Worm (Caenorhabditis elegans) whole organism, mixed stage, embryonic: ENCODE data around the gene col-145.

Source experiments
- M03D4.4 ChIP-seq: sonication (generic microtip); optimal IDR thresholded peaks from 2 replicates; lab custom pipeline; 2017; ENCODE audit warnings: mild to moderate bottlenecking, missing genetic modification characterization, missing compliant biosample characterization
- bed-3 ChIP-seq: fragments of 200-800 bp; sonication (Bioruptor generic); optimal IDR thresholded peaks from 3 replicates; lab custom pipeline; 2018; ENCODE audit warnings: mild to moderate bottlenecking, missing genetic modification characterization, moderate library complexity, missing compliant biosample characterization
- blmp-1 ChIP-seq: fragments of 150-350 bp; optimal IDR thresholded peaks from 2 replicates; lab custom pipeline; 2014; ENCODE audit warnings: missing biosample characterization, missing genetic modification characterization
- ceh-39 ChIP-seq: fragments of 150-350 bp; optimal IDR thresholded peaks from 2 replicates; lab custom pipeline; 2014; ENCODE audit warnings: missing biosample characterization, missing genetic modification characterization
- ceh-43 ChIP-seq: fragments of 200-800 bp; sonication (Bioruptor generic); optimal IDR thresholded peaks from 2 replicates; lab custom pipeline; 2018; ENCODE audit warnings: mild to moderate bottlenecking, missing genetic modification characterization, moderate library complexity, missing compliant biosample characterization
- ceh-83 ChIP-seq: fragments of 200-800 bp; sonication (Bioruptor generic); optimal IDR thresholded peaks from 2 replicates; lab custom pipeline; 2018; ENCODE audit warnings: mild to moderate bottlenecking, missing genetic modification characterization, missing compliant biosample characterization
- ces-1 ChIP-seq: fragments of 150-350 bp; optimal IDR thresholded peaks from 2 replicates; lab custom pipeline; 2014; ENCODE audit warnings: missing biosample characterization, missing genetic modification reagents, missing genetic modification characterization
- cnd-1 ChIP-seq: fragments of 200-800 bp; sonication (Bioruptor generic); optimal IDR thresholded peaks from 2 replicates; lab custom pipeline; 2018; ENCODE audit warnings: mild to moderate bottlenecking, missing genetic modification characterization, missing compliant biosample characterization
- drap-1 ChIP-seq: fragments of 200-800 bp; sonication (Bioruptor generic); optimal IDR thresholded peaks from 3 replicates; lab custom pipeline; 2018; ENCODE audit warnings: mild to moderate bottlenecking, missing genetic modification characterization, missing compliant biosample characterization
- elt-1 ChIP-seq: sonication (generic microtip); optimal IDR thresholded peaks from 2 replicates; lab custom pipeline; 2017; ENCODE audit warnings: missing genetic modification characterization, mild to moderate bottlenecking, missing compliant biosample characterization, antibody characterized with exemption, moderate library complexity, borderline replicate concordance; ENCODE audit not compliant: insufficient read depth
- elt-3 ChIP-seq: fragments of 150-350 bp; optimal IDR thresholded peaks from 2 replicates; lab custom pipeline; 2014; ENCODE audit warnings: missing biosample characterization, missing genetic modification characterization
- flh-1 ChIP-seq: fragments of 200-800 bp; sonication (Bioruptor generic); optimal IDR thresholded peaks from 2 replicates; lab custom pipeline; 2018; ENCODE audit warnings: mild to moderate bottlenecking, missing genetic modification characterization, moderate library complexity, missing compliant biosample characterization
- ham-2 ChIP-seq: fragments of 200-800 bp; sonication (Bioruptor generic); optimal IDR thresholded peaks from 2 replicates; lab custom pipeline; 2018; ENCODE audit warnings: mild to moderate bottlenecking, missing genetic modification characterization, missing compliant biosample characterization
- hlh-1 ChIP-seq: fragments of 150-350 bp; optimal IDR thresholded peaks from 2 replicates; lab custom pipeline; 2014; ENCODE audit warnings: missing biosample characterization, missing genetic modification reagents, missing genetic modification characterization
- lin-13 ChIP-seq: fragments of 150-350 bp; optimal IDR thresholded peaks from 2 replicates; lab custom pipeline; 2014; ENCODE audit warnings: missing biosample characterization, missing genetic modification characterization
- lin-32 ChIP-seq: fragments of 200-800 bp; sonication (Bioruptor generic); optimal IDR thresholded peaks from 2 replicates; lab custom pipeline; 2018; ENCODE audit warnings: mild to moderate bottlenecking, missing genetic modification characterization, missing compliant biosample characterization
- lsy-2 ChIP-seq: fragments of 150-350 bp; optimal IDR thresholded peaks from 2 replicates; lab custom pipeline; 2014; ENCODE audit warnings: missing biosample characterization, missing genetic modification characterization
- mep-1 ChIP-seq: fragments of 150-350 bp; optimal IDR thresholded peaks from 2 replicates; lab custom pipeline; 2017; ENCODE audit warnings: missing biosample characterization, missing genetic modification reagents, missing genetic modification characterization, inconsistent platforms
- nhr-12 ChIP-seq: fragments of 150-350 bp; optimal IDR thresholded peaks from 2 replicates; lab custom pipeline; 2014; ENCODE audit warnings: missing biosample characterization, missing genetic modification characterization
- nhr-2 ChIP-seq: fragments of 150-350 bp; optimal IDR thresholded peaks from 2 replicates; lab custom pipeline; 2014; ENCODE audit warnings: missing biosample characterization, missing genetic modification characterization
- nhr-237 ChIP-seq: fragments of 150-350 bp; optimal IDR thresholded peaks from 2 replicates; lab custom pipeline; 2014; ENCODE audit warnings: missing biosample characterization, missing genetic modification characterization
- nhr-28 ChIP-seq: fragments of 150-350 bp; optimal IDR thresholded peaks from 2 replicates; lab custom pipeline; 2014; ENCODE audit warnings: missing biosample characterization, missing genetic modification characterization
- nhr-76 ChIP-seq: sonication (generic microtip); optimal IDR thresholded peaks from 2 replicates; lab custom pipeline; 2017; ENCODE audit warnings: missing biosample characterization, missing genetic modification characterization
- pha-4 ChIP-seq: fragments of 150-350 bp; optimal IDR thresholded peaks from 2 replicates; lab custom pipeline; 2018; ENCODE audit warnings: missing biosample characterization, missing genetic modification reagents, missing genetic modification characterization
- sem-2 ChIP-seq: fragments of 200-800 bp; sonication (Bioruptor generic); optimal IDR thresholded peaks from 2 replicates; lab custom pipeline; 2018; ENCODE audit warnings: mild to moderate bottlenecking, missing genetic modification characterization, missing compliant biosample characterization
- snpc-4 ChIP-seq: fragments of 150-350 bp; optimal IDR thresholded peaks from 2 replicates; lab custom pipeline; 2014; ENCODE audit warnings: missing biosample characterization, missing genetic modification characterization
- sptf-1 ChIP-seq: sonication (generic microtip); optimal IDR thresholded peaks from 2 replicates; lab custom pipeline; 2017; ENCODE audit warnings: mild to moderate bottlenecking, missing genetic modification characterization, moderate library complexity, missing compliant biosample characterization
- tbx-8 ChIP-seq: fragments of 200-800 bp; sonication (Bioruptor generic); optimal IDR thresholded peaks from 2 replicates; lab custom pipeline; 2018; ENCODE audit warnings: mild to moderate bottlenecking, missing genetic modification characterization, moderate library complexity, missing compliant biosample characterization
- zip-8 ChIP-seq: fragments of 150-350 bp; optimal IDR thresholded peaks from 2 replicates; lab custom pipeline; 2014; ENCODE audit warnings: missing biosample characterization, missing genetic modification characterization
- ztf-11 ChIP-seq: fragments of 150-350 bp; optimal IDR thresholded peaks from 2 replicates; lab custom pipeline; 2014; ENCODE audit warnings: missing biosample characterization, missing genetic modification characterization

col-145 gene

ce11 chrV:9137618-9138017 lies 25.2 kb downstream of the col-145 start, which contains the start of gene pitr-2:
pitr-2 (minus strand) TSS chrV:9137718.
- no peak for TF ChIP-seq sem-2 (GFP tag; lab: Kevin White, UChicago)
- TF ChIP-seq nhr-12 (tag; lab: Kevin White, UChicago) = no peak
- TF ChIP-seq flh-1 (GFP tag; lab: Kevin White, UChicago) = no peak
- no peak for TF ChIP-seq elt-3 (tag; lab: Kevin White, UChicago)
- no peak for TF ChIP-seq snpc-4
- no peak for TF ChIP-seq ces-1 (GFP tag; lab: Kevin White, UChicago)
- no peak for TF ChIP-seq elt-1 (tag; lab: Kevin White, UChicago)
- no peak for TF ChIP-seq cnd-1 (tag; lab: Kevin White, UChicago)
- TF ChIP-seq lsy-2 (tag; lab: Kevin White, UChicago) = no peak
- no peak for TF ChIP-seq ztf-11 (tag; lab: Kevin White, UChicago)

- no peak for TF ChIP-seq snpc-4
- no peak for TF ChIP-seq lsy-2 (tag; lab: Kevin White, UChicago)
- TF ChIP-seq ceh-43 = no peak
- no peak for TF ChIP-seq sptf-1
Observed at ce11 chrV:9133950-9134349, 28.9 kb downstream of the col-145 start, which contains the start of gene B0222.1. B0222.1 (plus strand) TSS chrV:9134255.

ce11 chrV:9132043-9132442 lies 30.8 kb downstream of the col-145 start, which contains the start of gene F21C10.1:
F21C10.1 (plus strand) TSS chrV:9132343.
- TF ChIP-seq ztf-11 (tag; lab: Kevin White, UChicago) (no peak), ham-2 (GFP tag; lab: Kevin White, UChicago) (no peak), ceh-43 (no peak), ceh-39 (no peak), zip-8 (tag; lab: Kevin White, UChicago) (no peak), bed-3 (no peak), lin-32 (GFP tag; lab: Kevin White, UChicago) (no peak), tbx-8 (GFP tag; lab: Kevin White, UChicago) (no peak), elt-1 (tag; lab: Kevin White, UChicago) (no peak), nhr-12 (tag; lab: Kevin White, UChicago) (no peak), ceh-83 (GFP tag; lab: Kevin White, UChicago) (no peak), elt-3 (tag; lab: Kevin White, UChicago) (no peak), nhr-28 (tag; lab: Kevin White, UChicago) (no peak), sem-2 (GFP tag; lab: Kevin White, UChicago) (no peak), mep-1 (tag; lab: Kevin White, UChicago) (no peak), hlh-1 (tag; lab: Kevin White, UChicago) (no peak), ces-1 (GFP tag; lab: Kevin White, UChicago) (no peak)
- TF ChIP-seq, all 35 proteins: peak for 0

- TF ChIP-seq lin-32 (GFP tag; lab: Kevin White, UChicago) (no peak), M03D4.4 (tag; lab: Kevin White, UChicago) (no peak), ceh-39 (no peak), drap-1 (GFP tag; lab: Kevin White, UChicago) (no peak), ham-2 (GFP tag; lab: Kevin White, UChicago) (no peak), sptf-1 (no peak), nhr-2 (no peak), snpc-4 (no peak), cnd-1 (tag; lab: Kevin White, UChicago) (no peak)
Observed at ce11 chrV:9130766-9131165, 32.0 kb downstream of the col-145 start, which contains the start of gene F21C10.19. F21C10.19 (plus strand) TSS chrV:9131066.

- TF ChIP-seq ham-2 (GFP tag; lab: Kevin White, UChicago) (no peak), blmp-1 (tag; lab: Kevin White, UChicago) (no peak), sptf-1 (no peak), mep-1 (tag; lab: Kevin White, UChicago) (no peak), pha-4 (tag; lab: Kevin White, UChicago) (no peak), ztf-11 (tag; lab: Kevin White, UChicago) (no peak)
Observed at ce11 chrV:9128562-9128961, 34.2 kb downstream of the col-145 start.

ce11 chrV:9127773-9128172 lies 35.0 kb downstream of the col-145 start, which contains the start of gene F21C10.3:
F21C10.3 (plus strand) TSS chrV:9128073.
- TF ChIP-seq nhr-12 (tag; lab: Kevin White, UChicago) (no peak), nhr-237 (tag; lab: Kevin White, UChicago) (no peak), ztf-11 (tag; lab: Kevin White, UChicago) (no peak), ces-1 (GFP tag; lab: Kevin White, UChicago) (no peak), elt-1 (tag; lab: Kevin White, UChicago) (no peak), hlh-1 (tag; lab: Kevin White, UChicago) (no peak), mep-1 (tag; lab: Kevin White, UChicago) (no peak), sem-2 (GFP tag; lab: Kevin White, UChicago) (no peak), pha-4 (tag; lab: Kevin White, UChicago) (no peak), lin-13 (tag; lab: Kevin White, UChicago) (no peak), sptf-1 (no peak), snpc-4 (no peak), nhr-76 (tag; lab: Kevin White, UChicago) (no peak), ham-2 (GFP tag; lab: Kevin White, UChicago) (no peak), ceh-83 (GFP tag; lab: Kevin White, UChicago) (no peak)
